Fruit fly (Drosophila melanogaster): ENCODE results near the gene Gr93d.

DNA sequence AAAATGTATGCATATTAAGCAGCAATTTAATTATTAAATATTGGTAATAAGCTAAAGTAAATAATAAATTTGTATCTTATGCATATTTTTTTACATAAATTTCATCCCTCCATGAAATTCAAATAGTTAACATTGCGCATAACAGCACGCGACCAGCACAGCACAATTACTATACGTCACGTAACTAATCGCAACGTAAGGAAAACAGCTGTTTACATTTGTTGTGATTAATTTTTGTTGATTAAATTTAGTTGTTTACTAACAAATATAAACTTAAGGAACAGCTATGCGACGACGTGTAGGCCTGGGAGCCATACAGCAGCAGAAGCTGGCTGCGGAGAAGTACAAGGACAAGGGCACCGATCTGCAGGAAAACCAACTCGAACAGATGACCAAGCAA lies 18.5 kb upstream of the Gr93d start, which contains the start of gene lsn:
- TF ChIP-seq CG8478 (optimal IDR thresholded peaks at IDR 0.05) (no peak), CTCF (optimal IDR thresholded peaks at IDR 0.05) (no peak)
